Fruit fly (Drosophila melanogaster) whole organism, embryonic: Measurements from ENCODE around the gene Bem46.

ENCODE experiments used
- Blimp-1 ChIP-seq: fragments of 200-800 bp; sonication (Bioruptor generic); optimal IDR thresholded peaks from 3 replicates; lab custom pipeline; 2018; ENCODE audit warnings: missing biosample characterization, missing genetic modification characterization, mild to moderate bottlenecking, moderate library complexity, missing genetic modification reagents
- CG10147 ChIP-seq: fragments of 200-800 bp; sonication (Bioruptor generic); optimal IDR thresholded peaks from 2 replicates; lab custom pipeline; 2019; ENCODE audit warnings: missing biosample characterization, mild to moderate bottlenecking, missing genetic modification characterization, moderate library complexity
- CG10462 ChIP-seq: fragments of 200-800 bp; sonication (Bioruptor generic); optimal IDR thresholded peaks from 2 replicates; lab custom pipeline; 2016; ENCODE audit warnings: missing biosample characterization, missing genetic modification characterization
- CG11247 ChIP-seq: fragments of 200-800 bp; sonication (Bioruptor generic); IDR thresholded peaks from 2 replicates; pipeline ENCODE4 v1.3.6; 2022; ENCODE audit warnings: missing biosample characterization, missing genetic modification characterization
- CG11456 ChIP-seq: fragments of 200-800 bp; sonication (Bioruptor generic); IDR thresholded peaks from 3 replicates; pipeline ENCODE4 v1.3.6; 2022; ENCODE audit warnings: missing biosample characterization, missing genetic modification characterization
- CG11723 ChIP-seq: fragments of 200-800 bp; sonication (Bioruptor generic); optimal IDR thresholded peaks from 2 replicates; lab custom pipeline; 2017; ENCODE audit warnings: missing biosample characterization, mild to moderate bottlenecking, missing genetic modification characterization
- CG13424 ChIP-seq: fragments of 200-800 bp; sonication (Bioruptor generic); optimal IDR thresholded peaks from 2 replicates; lab custom pipeline; 2019; ENCODE audit warnings: missing biosample characterization, mild to moderate bottlenecking, missing genetic modification characterization, moderate library complexity
- CG14050 ChIP-seq: fragments of 200-800 bp; sonication (Bioruptor generic); IDR thresholded peaks from 3 replicates; pipeline ENCODE4 v1.3.6; 2022; ENCODE audit warnings: missing biosample characterization, missing genetic modification characterization
- CG14667 ChIP-seq: fragments of 200-800 bp; sonication (Bioruptor generic); IDR thresholded peaks from 2 replicates; pipeline ENCODE4 v1.3.6; 2022; ENCODE audit warnings: missing biosample characterization, missing genetic modification characterization
- CG1647 ChIP-seq: fragments of 200-800 bp; sonication (Bioruptor generic); optimal IDR thresholded peaks from 3 replicates; lab custom pipeline; 2016; ENCODE audit warnings: missing biosample characterization, missing genetic modification characterization
- CG16779 ChIP-seq: fragments of 200-800 bp; sonication (Bioruptor generic); IDR thresholded peaks from 2 replicates; pipeline ENCODE4 v1.3.6; 2022; ENCODE audit warnings: missing biosample characterization, missing genetic modification characterization
- CG17186 ChIP-seq: fragments of 200-800 bp; sonication (Bioruptor generic); optimal IDR thresholded peaks from 3 replicates; lab custom pipeline; 2017; ENCODE audit warnings: missing biosample characterization, missing genetic modification reagents, missing genetic modification characterization
- CG17612 ChIP-seq: fragments of 200-800 bp; sonication (Bioruptor generic); IDR thresholded peaks from 2 replicates; pipeline ENCODE4 v1.3.6; 2022; ENCODE audit warnings: missing biosample characterization, missing genetic modification characterization
- CG17802 ChIP-seq: fragments of 200-800 bp; sonication (Bioruptor generic); optimal IDR thresholded peaks from 2 replicates; lab custom pipeline; 2018; ENCODE audit warnings: missing biosample characterization, mild to moderate bottlenecking, missing genetic modification characterization, moderate library complexity
- CG34376 ChIP-seq: fragments of 200-800 bp; sonication (Bioruptor generic); optimal IDR thresholded peaks from 2 replicates; lab custom pipeline; 2018; ENCODE audit warnings: missing biosample characterization, mild to moderate bottlenecking, missing genetic modification characterization
- CG3838 ChIP-seq: fragments of 200-800 bp; sonication (Bioruptor generic); optimal IDR thresholded peaks from 3 replicates; lab custom pipeline; 2016; ENCODE audit warnings: missing biosample characterization, missing genetic modification characterization
- CG4282 ChIP-seq: fragments of 200-800 bp; sonication (Bioruptor generic); optimal IDR thresholded peaks from 2 replicates; lab custom pipeline; 2016; ENCODE audit warnings: missing biosample characterization, missing genetic modification characterization
- CG6654 ChIP-seq: fragments of 200-800 bp; sonication (Bioruptor generic); optimal IDR thresholded peaks from 2 replicates; lab custom pipeline; 2017; ENCODE audit warnings: missing biosample characterization, mild to moderate bottlenecking, missing genetic modification characterization
- CG6683 ChIP-seq: fragments of 200-800 bp; sonication (Bioruptor generic); optimal IDR thresholded peaks from 2 replicates; lab custom pipeline; 2017; ENCODE audit warnings: missing biosample characterization, mild to moderate bottlenecking, missing genetic modification characterization, missing genetic modification reagents
- CG6854 ChIP-seq: fragments of 200-800 bp; sonication (Bioruptor generic); optimal IDR thresholded peaks from 3 replicates; lab custom pipeline; 2017; ENCODE audit warnings: missing biosample characterization, mild to moderate bottlenecking, missing genetic modification characterization
- CG9876 ChIP-seq: fragments of 200-800 bp; sonication (Bioruptor generic); optimal IDR thresholded peaks from 2 replicates; lab custom pipeline; 2016; ENCODE audit warnings: missing biosample characterization, missing genetic modification characterization
- Chrac-16 ChIP-seq: fragments of 200-800 bp; sonication (Bioruptor generic); optimal IDR thresholded peaks from 3 replicates; lab custom pipeline; 2016; ENCODE audit warnings: missing biosample characterization, missing genetic modification characterization
- Drgx ChIP-seq: fragments of 200-800 bp; sonication (Bioruptor generic); IDR thresholded peaks from 2 replicates; pipeline ENCODE4 v1.3.6; 2022; ENCODE audit warnings: missing biosample characterization, missing genetic modification characterization
- Eip74EF ChIP-seq, 2 experiments: fragments of 200-800 bp in 1 of 2; fragments of >200 bp in 1 of 2; sonication (Bioruptor generic) in 1 of 2; optimal IDR thresholded peaks; 2 replicates each; lab custom pipeline; 2017 to 2019; ENCODE audit warnings: missing biosample characterization in 2 of 2, missing genetic modification characterization in 2 of 2, mild to moderate bottlenecking in 1 of 2, moderate library complexity in 1 of 2
- H2.0 ChIP-seq: fragments of 200-800 bp; sonication (Bioruptor generic); IDR thresholded peaks from 2 replicates; pipeline ENCODE4 v1.3.6; 2022; ENCODE audit warnings: missing biosample characterization, missing genetic modification characterization
- HHEX ChIP-seq: fragments of 200-800 bp; sonication (Bioruptor generic); optimal IDR thresholded peaks from 3 replicates; lab custom pipeline; 2017; ENCODE audit warnings: missing biosample characterization, mild to moderate bottlenecking, missing genetic modification characterization, missing genetic modification reagents
- HLHmδ ChIP-seq: fragments of 200-800 bp; sonication (Bioruptor generic); optimal IDR thresholded peaks from 2 replicates; lab custom pipeline; 2018; ENCODE audit warnings: missing biosample characterization, mild to moderate bottlenecking, missing genetic modification characterization, moderate library complexity
- Nf-YA ChIP-seq: fragments of 200-800 bp; sonication (Bioruptor generic); IDR thresholded peaks from 2 replicates; pipeline ENCODE4 v1.3.6; 2022; ENCODE audit warnings: missing biosample characterization, missing genetic modification characterization
- Nf-YC ChIP-seq: fragments of 200-800 bp; optimal IDR thresholded peaks from 3 replicates; lab custom pipeline; 2019; ENCODE audit warnings: missing biosample characterization, mild to moderate bottlenecking, missing genetic modification characterization, moderate library complexity
- Oli ChIP-seq: fragments of 200-800 bp; sonication (Bioruptor generic); optimal IDR thresholded peaks from 2 replicates; lab custom pipeline; 2018; ENCODE audit warnings: missing biosample characterization, mild to moderate bottlenecking, missing genetic modification characterization, moderate library complexity
- Sin3A ChIP-seq: fragments of >200 bp; optimal IDR thresholded peaks from 2 replicates; lab custom pipeline; 2018
- aop ChIP-seq: fragments of 200-800 bp; sonication (Bioruptor generic); IDR thresholded peaks from 2 replicates; pipeline ENCODE4 v1.3.6; 2022; ENCODE audit warnings: missing biosample characterization, missing genetic modification characterization
- ara ChIP-seq: fragments of 200-800 bp; sonication (Bioruptor generic); IDR thresholded peaks from 2 replicates; pipeline ENCODE4 v1.3.6; 2022; ENCODE audit warnings: missing biosample characterization, missing genetic modification characterization
- ash1 ChIP-seq: fragments of 200-800 bp; sonication (Bioruptor generic); optimal IDR thresholded peaks from 2 replicates; lab custom pipeline; 2018; ENCODE audit warnings: missing biosample characterization, mild to moderate bottlenecking, missing genetic modification characterization
- corto ChIP-seq: fragments of 200-800 bp; sonication (Bioruptor generic); optimal IDR thresholded peaks from 2 replicates; lab custom pipeline; 2016; ENCODE audit warnings: missing biosample characterization, mild to moderate bottlenecking, missing genetic modification characterization, moderate library complexity
- danr ChIP-seq: fragments of 200-800 bp; sonication (Bioruptor generic); IDR thresholded peaks from 2 replicates; pipeline ENCODE4 v1.3.6; 2022; ENCODE audit warnings: missing biosample characterization, missing genetic modification characterization
- dm ChIP-seq: fragments of 200-800 bp; sonication (Bioruptor generic); optimal IDR thresholded peaks from 3 replicates; lab custom pipeline; 2016; ENCODE audit warnings: missing biosample characterization, missing genetic modification characterization
- ems ChIP-seq: fragments of 200-800 bp; sonication (Bioruptor generic); optimal IDR thresholded peaks from 3 replicates; lab custom pipeline; 2016; ENCODE audit warnings: missing biosample characterization, missing genetic modification characterization
- gem ChIP-seq: fragments of 200-800 bp; sonication (Bioruptor generic); optimal IDR thresholded peaks from 2 replicates; lab custom pipeline; 2019; ENCODE audit warnings: missing biosample characterization, mild to moderate bottlenecking, missing genetic modification characterization, moderate library complexity
- maf-S ChIP-seq: fragments of 200-800 bp; sonication (Bioruptor generic); optimal IDR thresholded peaks from 2 replicates; lab custom pipeline; 2016; ENCODE audit warnings: missing biosample characterization, missing genetic modification characterization
- mirr ChIP-seq: fragments of 200-800 bp; sonication (Bioruptor generic); optimal IDR thresholded peaks from 3 replicates; lab custom pipeline; 2018; ENCODE audit warnings: missing biosample characterization, mild to moderate bottlenecking, missing genetic modification characterization
- odd ChIP-seq: fragments of 200-800 bp; sonication (Bioruptor generic); optimal IDR thresholded peaks from 2 replicates; lab custom pipeline; 2017; ENCODE audit warnings: missing biosample characterization, mild to moderate bottlenecking, missing genetic modification characterization
- sim ChIP-seq: fragments of 200-800 bp; sonication (Bioruptor generic); IDR thresholded peaks from 2 replicates; pipeline ENCODE4 v1.3.6; 2022; ENCODE audit warnings: missing biosample characterization, missing genetic modification characterization
- so ChIP-seq: fragments of 200-800 bp; sonication (Bioruptor generic); IDR thresholded peaks from 3 replicates; pipeline ENCODE4 v1.3.6; 2022; ENCODE audit warnings: missing biosample characterization, missing genetic modification characterization
- sob ChIP-seq: fragments of 200-800 bp; sonication (Bioruptor generic); IDR thresholded peaks from 2 replicates; pipeline ENCODE4 v1.3.6; 2022; ENCODE audit warnings: missing biosample characterization, missing genetic modification characterization
- tap ChIP-seq: fragments of 200-800 bp; optimal IDR thresholded peaks from 3 replicates; lab custom pipeline; 2019; ENCODE audit warnings: missing biosample characterization, mild to moderate bottlenecking, missing genetic modification characterization, moderate library complexity
- tgo ChIP-seq: fragments of 200-800 bp; sonication (Bioruptor generic); IDR thresholded peaks from 3 replicates; pipeline ENCODE4 v1.3.6; 2022; ENCODE audit warnings: missing biosample characterization, missing genetic modification characterization
- tin ChIP-seq: fragments of 200-800 bp; sonication (Bioruptor generic); optimal IDR thresholded peaks from 3 replicates; lab custom pipeline; 2016; ENCODE audit warnings: missing biosample characterization, missing genetic modification characterization
- ttk ChIP-seq: fragments of 200-800 bp; sonication (Bioruptor generic); IDR thresholded peaks from 2 replicates; pipeline ENCODE4 v2.1.2; 2022; ENCODE audit warnings: missing biosample characterization, missing genetic modification characterization
- vvl ChIP-seq: fragments of 200-800 bp; sonication (Bioruptor generic); IDR thresholded peaks from 2 replicates; pipeline ENCODE4 v1.3.6; 2022; ENCODE audit warnings: missing biosample characterization, missing genetic modification characterization
- zen2 ChIP-seq: fragments of 200-800 bp; sonication (Bioruptor generic); IDR thresholded peaks from 3 replicates; pipeline ENCODE4 v1.3.6; 2022; ENCODE audit warnings: missing biosample characterization, missing genetic modification characterization; ENCODE audit not compliant: partially characterized antibody

The Bem46 gene

dm6 chr2L:2972439-2972936 lies 15.4 kb upstream of the Bem46 start, which contains the start of the genes Rrp1 and gammaTub23C (continued):
- peak; percentile 58; the same call in 1 of the 3 replicates for TF ChIP-seq CG14050 (GFP tag; lab: Robert Waterston, UW)
- peak; percentile 85 for TF ChIP-seq CG11723
- peak; percentile 66 for TF ChIP-seq CG11247
- peak; percentile 51 for TF ChIP-seq mirr
- peak; percentile 78 for TF ChIP-seq ara (GFP tag; lab: Robert Waterston, UW)
- peak; percentile 76; the same call in 1 of the 2 replicates for TF ChIP-seq sob
- TF ChIP-seq Sin3A: peak; percentile 75
- peak; percentile 78 for TF ChIP-seq tap
- peak; percentile 59; the same call in 1 of the 3 replicates for TF ChIP-seq so (GFP tag; lab: Robert Waterston, UW)
- TF ChIP-seq CG10462 (GFP tag; lab: Kevin White, UChicago): peak; percentile 82
- peak in 1 of 2 experiments; percentile 86 for TF ChIP-seq Eip74EF (GFP tag; optimal IDR thresholded peaks at IDR 0.05; lab: Kevin White, UChicago)
- TF ChIP-seq ash1 (GFP tag; lab: Kevin White, UChicago): no peak
- no peak for TF ChIP-seq Nf-YA (GFP tag; lab: Robert Waterston, UW)
- TF ChIP-seq CG17802 (tag; lab: Kevin White, UChicago): peak; percentile 46
- peak; percentile 83; the same call in 1 of the 2 replicates for TF ChIP-seq vvl (GFP tag; lab: Robert Waterston, UW)
- peak; percentile 80 for TF ChIP-seq Blimp-1
- TF ChIP-seq CG16779 (GFP tag; lab: Robert Waterston, UW): no peak
- no peak for TF ChIP-seq HLHmδ (GFP tag; lab: Kevin White, UChicago)
- TF ChIP-seq CG9876 (GFP tag; lab: Kevin White, UChicago): peak; percentile 62
- peak; percentile 92 for TF ChIP-seq Chrac-16 (GFP tag; lab: Kevin White, UChicago)
- TF ChIP-seq gem (tag; lab: Kevin White, UChicago): peak; percentile 95
- TF ChIP-seq CG4282: no peak
- peak; percentile 80 for TF ChIP-seq ttk (GFP tag; lab: Robert Waterston, UW)
- TF ChIP-seq CG3838 (GFP tag; lab: Kevin White, UChicago): peak; percentile 72
- peak; percentile 72 for TF ChIP-seq CG14667 (GFP tag; lab: Robert Waterston, UW)
- TF ChIP-seq tin (GFP tag; lab: Kevin White, UChicago): peak; percentile 94
- peak; percentile 77; the same call in 2 of the 3 replicates for TF ChIP-seq CG11456
- peak; percentile 93 for TF ChIP-seq CG13424 (tag; lab: Kevin White, UChicago)
- peak; percentile 86 for TF ChIP-seq tgo
- TF ChIP-seq CG6654 (GFP tag; lab: Kevin White, UChicago): peak; percentile 80
- no peak for TF ChIP-seq sim (GFP tag; lab: Robert Waterston, UW)
- peak; percentile 47; the same call in 1 of the 2 replicates for TF ChIP-seq danr
- TF ChIP-seq maf-S (GFP tag; lab: Kevin White, UChicago): peak; percentile 63
- TF ChIP-seq CG6683: peak; percentile 52
- peak; percentile 75 for TF ChIP-seq ems (GFP tag; lab: Kevin White, UChicago)
- peak; percentile 64 for TF ChIP-seq CG17186 (GFP tag; lab: Kevin White, UChicago)
- no peak for TF ChIP-seq aop (GFP tag; lab: Robert Waterston, UW)
- peak; percentile 85 for TF ChIP-seq odd (GFP tag; lab: Kevin White, UChicago)
- TF ChIP-seq dm (GFP tag; lab: Kevin White, UChicago): peak; percentile 40
- TF ChIP-seq CG1647: peak; percentile 60
- TF ChIP-seq corto (GFP tag; lab: Kevin White, UChicago): peak; percentile 47
- peak; percentile 93 for TF ChIP-seq CG10147 (GFP tag; lab: Kevin White, UChicago)
- TF ChIP-seq Oli (tag; lab: Kevin White, UChicago): peak; percentile 93
- peak; percentile 59; the same call in 1 of the 2 replicates for TF ChIP-seq Drgx (GFP tag; lab: Robert Waterston, UW)
- TF ChIP-seq zen2 (GFP tag; lab: Robert Waterston, UW): no peak
- TF ChIP-seq HHEX (GFP tag; lab: Kevin White, UChicago): peak; percentile 90
- TF ChIP-seq CG34376 (GFP tag; lab: Kevin White, UChicago): peak; percentile 81
- TF ChIP-seq CG6854: peak; percentile 74
- peak; percentile 81 for TF ChIP-seq H2.0 (GFP tag; lab: Robert Waterston, UW)
- TF ChIP-seq Nf-YC (tag; lab: Kevin White, UChicago): peak; percentile 84
- TF ChIP-seq CG17612: peak; percentile 25; the same call in 1 of the 2 replicates
